Fruit fly (Drosophila melanogaster): ENCODE results near the gene CG31635.

CG31635 gene

dm6 chr2L:6611374-6612005 is 37.4 kb downstream of the CG31635 start (continued):
- TF ChIP-seq CG12391 (tag; optimal IDR thresholded peaks at IDR 0.05) (no peak), klu (GFP tag; IDR thresholded peaks at IDR 0.05) (no peak), CG8388 (GFP tag; optimal IDR thresholded peaks at IDR 0.05) (peak; percentile 47), Bgb (GFP tag; IDR thresholded peaks at IDR 0.05; ENCODE audit: partially characterized antibody) (no peak), nau (GFP tag; optimal IDR thresholded peaks at IDR 0.05) (peak; percentile 10), Six4 (GFP tag; optimal IDR thresholded peaks at IDR 0.05) (no peak), shn (GFP tag; optimal IDR thresholded peaks at IDR 0.05) (no peak), wor (GFP tag; IDR thresholded peaks at IDR 0.05) (no peak), esg (GFP tag; conservative IDR thresholded peaks at IDR 0.05) (no peak), Fer2 (tag; optimal IDR thresholded peaks at IDR 0.05) (no peak), Hr78 (GFP tag; optimal IDR thresholded peaks at IDR 0.05) (no peak), CG31441 (GFP tag; IDR thresholded peaks at IDR 0.05) (no peak), mld (GFP tag; IDR thresholded peaks at IDR 0.05; ENCODE audit: partially characterized antibody) (no peak), p53 (GFP tag; optimal IDR thresholded peaks at IDR 0.05) (no peak), lmd (GFP tag; IDR thresholded peaks at IDR 0.05) (0 out of 2 replicates have a peak, but pooled peaks have one; percentile 13), CG7839 (tag; optimal IDR thresholded peaks at IDR 0.05) (peak; percentile 24), nmo (GFP tag; optimal IDR thresholded peaks at IDR 0.05) (peak; percentile 12), phol (tag; optimal IDR thresholded peaks at IDR 0.05) (peak; percentile 18), CG16779 (GFP tag; IDR thresholded peaks at IDR 0.05) (no peak), CG10267 (tag; optimal IDR thresholded peaks at IDR 0.05) (no peak), CG9437 (GFP tag; optimal IDR thresholded peaks at IDR 0.05) (peak; percentile 40), Hr51 (GFP tag; optimal IDR thresholded peaks at IDR 0.05) (peak in 1 of 2 experiments; percentile 28), lab (GFP tag; optimal IDR thresholded peaks at IDR 0.05) (no peak), Sox100B (GFP tag; optimal IDR thresholded peaks at IDR 0.05) (no peak), chinmo (GFP tag; IDR thresholded peaks at IDR 0.05; ENCODE audit: partially characterized antibody) (no peak), CG7963 (GFP tag; IDR thresholded peaks at IDR 0.05; ENCODE audit: partially characterized antibody) (no peak), CG32767 (GFP tag; IDR thresholded peaks at IDR 0.05) (0 out of 2 replicates have a peak, but pooled peaks have one; percentile 15), gem (tag; optimal IDR thresholded peaks at IDR 0.05) (peak; percentile 38), CG12104 (GFP tag; optimal IDR thresholded peaks at IDR 0.05) (no peak), Rx (GFP tag; IDR thresholded peaks at IDR 0.05) (no peak), Ssrp (tag; optimal IDR thresholded peaks at IDR 0.05) (peak; percentile 18), CG33557 (GFP tag; optimal IDR thresholded peaks at IDR 0.05) (no peak), crol (GFP tag; IDR thresholded peaks at IDR 0.05) (peak; percentile 61), CG8765 (GFP tag; IDR thresholded peaks at IDR 0.05) (0 out of 2 replicates have a peak, but pooled peaks have one; percentile 18), CG8359 (GFP tag; optimal IDR thresholded peaks at IDR 0.05; ENCODE audit: borderline replicate concordance) (no peak), unpg (GFP tag; optimal IDR thresholded peaks at IDR 0.05) (peak; percentile 39), tin (GFP tag; optimal IDR thresholded peaks at IDR 0.05) (no peak), CG2678 (tag; optimal IDR thresholded peaks at IDR 0.05) (peak; percentile 15), Atf6 (GFP tag; IDR thresholded peaks at IDR 0.05) (peak; percentile 44; the same call in 1 of the 2 replicates), CG9797 (GFP tag; optimal IDR thresholded peaks at IDR 0.05) (no peak), al (GFP tag; IDR thresholded peaks at IDR 0.05) (no peak), gcm (GFP tag; optimal IDR thresholded peaks at IDR 0.05) (no peak), CG2199 (GFP tag; IDR thresholded peaks at IDR 0.05) (0 out of 3 replicates have a peak, but pooled peaks have one; percentile 39), ind (GFP tag; optimal IDR thresholded peaks at IDR 0.05) (no peak), CG5953 (GFP tag; IDR thresholded peaks at IDR 0.05) (no peak), CG4328 (GFP tag; optimal IDR thresholded peaks at IDR 0.05) (no peak), bsh (GFP tag; optimal IDR thresholded peaks at IDR 0.05) (peak in 1 of 2 experiments; percentile 22), CG11456 (GFP tag; IDR thresholded peaks at IDR 0.05) (0 out of 3 replicates have a peak, but pooled peaks have one; percentile 20)

Measured in whole organism, embryonic.